Worm (Caenorhabditis elegans) whole organism, early embryonic: ENCODE data around the gene B0218.7.

ENCODE experiments used
- B0310.2 ChIP-seq: sonication (generic microtip); optimal IDR thresholded peaks from 2 replicates; lab custom pipeline; 2016; ENCODE audit warnings: mild to moderate bottlenecking, missing genetic modification characterization, missing compliant biosample characterization
- F13C5.2 ChIP-seq: sonication (generic microtip); optimal IDR thresholded peaks from 2 replicates; lab custom pipeline; 2017; ENCODE audit warnings: mild to moderate bottlenecking, missing genetic modification characterization, inconsistent platforms, missing compliant biosample characterization
- aly-1 ChIP-seq: sonication (generic microtip); optimal IDR thresholded peaks from 2 replicates; lab custom pipeline; 2016; ENCODE audit warnings: missing genetic modification characterization, missing compliant biosample characterization
- ama-1 ChIP-seq: fragments of 150-350 bp; optimal IDR thresholded peaks from 2 replicates; lab custom pipeline; 2014
- ceh-13 ChIP-seq: fragments of 200-800 bp; sonication (Bioruptor generic); optimal IDR thresholded peaks from 2 replicates; lab custom pipeline; 2018; ENCODE audit warnings: mild to moderate bottlenecking, missing genetic modification characterization, missing compliant biosample characterization
- ceh-36 ChIP-seq: sonication (generic microtip); optimal IDR thresholded peaks from 2 replicates; lab custom pipeline; 2016; ENCODE audit warnings: missing genetic modification characterization, inconsistent platforms, missing compliant biosample characterization
- ets-7 ChIP-seq: sonication (generic microtip); optimal IDR thresholded peaks from 2 replicates; lab custom pipeline; 2016; ENCODE audit warnings: missing genotype, missing genetic modification characterization, missing compliant biosample characterization
- flt-1 ChIP-seq: fragments of 200-800 bp; sonication (Bioruptor generic); IDR thresholded peaks from 2 replicates; pipeline ENCODE4 v1.3.6; 2022; ENCODE audit warnings: missing genetic modification characterization, missing compliant biosample characterization
- hmbx-1 ChIP-seq: sonication (generic microtip); optimal IDR thresholded peaks from 2 replicates; lab custom pipeline; 2016; ENCODE audit warnings: mild to moderate bottlenecking, missing genetic modification characterization, missing compliant biosample characterization
- hmg-4 ChIP-seq: fragments of 200-800 bp; sonication (Bioruptor generic); optimal IDR thresholded peaks from 2 replicates; lab custom pipeline; 2018; ENCODE audit warnings: mild to moderate bottlenecking, missing genetic modification characterization, missing compliant biosample characterization
- hnd-1 ChIP-seq: sonication (generic microtip); optimal IDR thresholded peaks from 2 replicates; lab custom pipeline; 2016; ENCODE audit warnings: missing genetic modification characterization, missing compliant biosample characterization
- pes-1 ChIP-seq: fragments of 200-800 bp; sonication (Bioruptor generic); IDR thresholded peaks from 2 replicates; pipeline ENCODE4 v1.3.6; 2022; ENCODE audit warnings: missing genetic modification reagents, missing genetic modification characterization, missing compliant biosample characterization
- scrt-1 ChIP-seq: fragments of 200-800 bp; sonication (Bioruptor generic); IDR thresholded peaks from 2 replicates; pipeline ENCODE4 v1.3.6; 2022; ENCODE audit warnings: missing genetic modification characterization, missing compliant biosample characterization
- sea-1 ChIP-seq: fragments of 200-800 bp; sonication (Bioruptor generic); conservative IDR thresholded peaks from 2 replicates; pipeline ENCODE4 v1.3.6; 2022; ENCODE audit warnings: missing genetic modification characterization, missing compliant biosample characterization
- tbx-11 ChIP-seq: fragments of 200-800 bp; sonication (Bioruptor generic); IDR thresholded peaks from 2 replicates; pipeline ENCODE4 v1.3.6; 2022; ENCODE audit warnings: missing genetic modification characterization, missing compliant biosample characterization
- tbx-37 ChIP-seq: fragments of 200-800 bp; sonication (Bioruptor generic); conservative IDR thresholded peaks from 2 replicates; pipeline ENCODE4 v1.3.6; 2022; ENCODE audit warnings: missing genetic modification reagents, missing genetic modification characterization, missing compliant biosample characterization
- tra-4 ChIP-seq: sonication (generic microtip); optimal IDR thresholded peaks from 2 replicates; lab custom pipeline; 2017; ENCODE audit warnings: missing genetic modification characterization, missing compliant biosample characterization

Gene B0218.7

ce11 chrIV:8165950-8166349 lies at the start of gene B0218.7:
Gene B0218.7 (minus strand): TSS chrIV:8166050.
- no peak for TF ChIP-seq ets-7 (tag; lab: Kevin White, UChicago)
- no peak for TF ChIP-seq ceh-13 (GFP tag; lab: Kevin White, UChicago)
- TF ChIP-seq hmg-4: no peak
- no peak for TF ChIP-seq F13C5.2 (tag; lab: Kevin White, UChicago)
- TF ChIP-seq scrt-1 (GFP tag; lab: Robert Waterston, UW): no peak
- TF ChIP-seq aly-1 (tag; lab: Kevin White, UChicago): no peak
- no peak for TF ChIP-seq tbx-11 (GFP tag; lab: Robert Waterston, UW)
- no peak for TF ChIP-seq sea-1 (GFP tag; lab: Robert Waterston, UW)
- TF ChIP-seq hnd-1 (tag; lab: Kevin White, UChicago): no peak
- TF ChIP-seq ama-1 (lab: Kevin White, UChicago): no peak
- no peak for TF ChIP-seq ceh-36 (tag; lab: Kevin White, UChicago)
- no peak for TF ChIP-seq hmbx-1 (tag; lab: Kevin White, UChicago)
- no peak for TF ChIP-seq tbx-37
- no peak for TF ChIP-seq B0310.2
- no peak for TF ChIP-seq flt-1 (GFP tag; lab: Robert Waterston, UW)
- TF ChIP-seq tra-4 (tag; lab: Kevin White, UChicago): no peak
- TF ChIP-seq pes-1: no peak

- TF ChIP-seq hmg-4 (no peak), tra-4 (tag; lab: Kevin White, UChicago) (no peak), sea-1 (GFP tag; lab: Robert Waterston, UW) (no peak), flt-1 (GFP tag; lab: Robert Waterston, UW) (no peak)
These were observed 45.9 kb upstream of the B0218.7 start, which contains the start of gene C07G1.7 for ce11 chrIV:8211747-8212146. Gene C07G1.7 (minus strand): TSS chrIV:8211847.

- no peak for TF ChIP-seq B0310.2
- no peak for TF ChIP-seq tbx-11 (GFP tag; lab: Robert Waterston, UW)
- no peak for TF ChIP-seq ceh-13 (GFP tag; lab: Kevin White, UChicago)
- TF ChIP-seq tbx-37: no peak
- no peak for TF ChIP-seq aly-1 (tag; lab: Kevin White, UChicago)
- TF ChIP-seq tra-4 (tag; lab: Kevin White, UChicago): no peak
- TF ChIP-seq ets-7 (tag; lab: Kevin White, UChicago): no peak
- no peak for TF ChIP-seq hmg-4
- no peak for TF ChIP-seq F13C5.2 (tag; lab: Kevin White, UChicago)
- TF ChIP-seq flt-1 (GFP tag; lab: Robert Waterston, UW): no peak
These were observed 44.5 kb upstream of the B0218.7 start, which contains the start of gene C07G1.6 for ce11 chrIV:8210300-8210699. Gene C07G1.6 (minus strand): TSS chrIV:8210400.

ce11 chrIV:8208855-8209254 lies 43.0 kb upstream of the B0218.7 start:
- TF ChIP-seq B0310.2: no peak

ce11 chrIV:8206314-8206713 lies 40.5 kb upstream of the B0218.7 start, which contains the start of gene svh-1:
Gene svh-1 (plus strand): TSS chrIV:8206614.
- TF ChIP-seq ceh-36 (tag; lab: Kevin White, UChicago): no peak

- no peak for TF ChIP-seq scrt-1 (GFP tag; lab: Robert Waterston, UW)
- TF ChIP-seq B0310.2: no peak
- TF ChIP-seq ets-7 (tag; lab: Kevin White, UChicago): no peak
- no peak for TF ChIP-seq hnd-1 (tag; lab: Kevin White, UChicago)
- TF ChIP-seq pes-1: no peak
- no peak for TF ChIP-seq ceh-36 (tag; lab: Kevin White, UChicago)
- TF ChIP-seq flt-1 (GFP tag; lab: Robert Waterston, UW): no peak
- no peak for TF ChIP-seq aly-1 (tag; lab: Kevin White, UChicago)
- TF ChIP-seq F13C5.2 (tag; lab: Kevin White, UChicago): no peak
- no peak for TF ChIP-seq tbx-37
- TF ChIP-seq tra-4 (tag; lab: Kevin White, UChicago): no peak
These were observed 39.6 kb upstream of the B0218.7 start, which contains the start of gene hgrs-1 for ce11 chrIV:8205272-8206098. Gene hgrs-1 (minus strand): TSS chrIV:8206048.

- TF ChIP-seq ceh-13 (GFP tag; lab: Kevin White, UChicago): no peak
- no peak for TF ChIP-seq hmbx-1 (tag; lab: Kevin White, UChicago)
- no peak for TF ChIP-seq tra-4 (tag; lab: Kevin White, UChicago)
- no peak for TF ChIP-seq scrt-1 (GFP tag; lab: Robert Waterston, UW)
- TF ChIP-seq aly-1 (tag; lab: Kevin White, UChicago): no peak
These were observed 37.7 kb upstream of the B0218.7 start for ce11 chrIV:8203555-8203954.

DNA sequence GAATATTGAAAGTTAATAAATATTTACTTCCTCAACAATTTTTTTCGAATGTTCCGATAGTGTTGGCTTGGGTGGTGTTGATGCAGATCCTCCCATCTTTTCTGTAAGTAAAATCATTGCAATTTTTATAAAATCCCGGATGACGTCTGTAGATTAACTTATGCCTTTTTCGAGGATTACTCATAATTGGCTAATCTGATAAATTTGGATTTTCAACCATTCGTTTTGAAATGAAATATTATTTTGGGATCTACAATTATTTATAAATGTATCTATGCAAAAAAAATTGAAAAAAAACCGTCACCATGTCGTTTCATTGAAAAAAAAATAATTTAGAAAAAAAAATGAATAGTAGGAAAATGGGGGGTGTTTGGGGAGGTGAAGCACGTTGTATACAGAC lies 35.3 kb upstream of the B0218.7 start, which contains the start of gene glrx-22:
Gene glrx-22 (minus strand): TSS at position 101 of the 400 bp plus-strand sequence.
- TF ChIP-seq aly-1 (tag; lab: Kevin White, UChicago) (no peak), scrt-1 (GFP tag; lab: Robert Waterston, UW) (no peak), pes-1 (no peak), ceh-13 (GFP tag; lab: Kevin White, UChicago) (no peak), hmbx-1 (tag; lab: Kevin White, UChicago) (no peak), hmg-4 (no peak), flt-1 (GFP tag; lab: Robert Waterston, UW) (no peak), tbx-37 (no peak), ama-1 (lab: Kevin White, UChicago) (no peak), sea-1 (GFP tag; lab: Robert Waterston, UW) (no peak), hnd-1 (tag; lab: Kevin White, UChicago) (no peak), ceh-36 (tag; lab: Kevin White, UChicago) (no peak), ets-7 (tag; lab: Kevin White, UChicago) (no peak), tra-4 (tag; lab: Kevin White, UChicago) (no peak), F13C5.2 (tag; lab: Kevin White, UChicago) (no peak), tbx-11 (GFP tag; lab: Robert Waterston, UW) (no peak), B0310.2 (no peak)
